Fruit fly (Drosophila melanogaster): Measurements from ENCODE around the gene Zcchc7.
A peak's percentile ranks its signal among the peaks of the same experiment; 100 is the strongest.

Gene Zcchc7

DNA sequence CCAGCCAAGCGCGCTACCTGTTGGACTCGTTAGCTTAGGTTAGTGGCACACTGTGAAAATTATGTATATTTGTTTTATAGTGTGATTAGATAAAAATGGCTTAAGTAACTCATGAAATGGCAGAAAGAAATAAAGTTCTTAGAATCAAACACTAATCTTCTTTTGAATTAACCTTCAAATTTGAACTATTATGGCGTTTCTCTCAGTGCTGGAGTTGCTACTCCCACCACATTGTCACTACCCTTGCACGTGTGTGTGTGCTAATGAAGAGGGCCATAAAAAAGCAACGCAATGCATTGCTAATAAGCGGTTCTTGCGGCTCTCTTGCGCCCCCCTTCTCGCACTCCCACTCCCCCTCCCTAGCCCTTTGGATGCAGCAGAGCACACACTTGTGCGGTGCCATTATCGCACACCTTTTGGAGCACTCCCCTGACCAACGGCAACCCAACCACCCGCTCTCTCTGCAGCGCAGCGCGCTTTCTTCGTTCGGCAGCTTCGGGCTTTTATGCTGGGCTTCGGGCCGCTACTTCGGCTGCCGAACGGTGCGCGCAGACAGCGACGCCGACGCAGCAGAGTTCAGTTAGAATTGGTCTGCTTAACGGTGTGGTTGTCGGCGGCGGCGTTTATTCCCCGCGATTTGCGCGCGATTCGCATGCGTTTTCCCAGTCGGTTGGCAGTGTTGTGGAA, 45.6 kb downstream of the Zcchc7 start (continued):
- TF ChIP-seq CG7963 (GFP tag; IDR thresholded peaks at IDR 0.05; ENCODE audit: partially characterized antibody): no peak
- peak; percentile 85 for TF ChIP-seq CG11723 (GFP tag; optimal IDR thresholded peaks at IDR 0.05)
- TF ChIP-seq crp (GFP tag; optimal IDR thresholded peaks at IDR 0.05): peak in 1 of 2 experiments; percentile 49
- peak; percentile 95 for TF ChIP-seq sisA (GFP tag; IDR thresholded peaks at IDR 0.05)
- peak; percentile 78 for TF ChIP-seq CG12071 (GFP tag; optimal IDR thresholded peaks at IDR 0.05)
- TF ChIP-seq MBD-R2 (GFP tag; IDR thresholded peaks at IDR 0.05): peak; percentile 54; the same call in 1 of the 2 replicates
- TF ChIP-seq dimm (GFP tag; IDR thresholded peaks at IDR 0.05): peak; percentile 88
- no peak for TF ChIP-seq Dref (GFP tag; IDR thresholded peaks at IDR 0.05)
- peak; percentile 95 for TF ChIP-seq CG31441 (GFP tag; IDR thresholded peaks at IDR 0.05)
- TF ChIP-seq peb (GFP tag; IDR thresholded peaks at IDR 0.05): peak; percentile 90
- TF ChIP-seq CG18011 (GFP tag; optimal IDR thresholded peaks at IDR 0.05): peak; percentile 58
- TF ChIP-seq gem (tag; optimal IDR thresholded peaks at IDR 0.05): peak; percentile 95
- TF ChIP-seq Doc3 (GFP tag; IDR thresholded peaks at IDR 0.05; ENCODE audit: partially characterized antibody): no peak
- TF ChIP-seq CG3838 (GFP tag; optimal IDR thresholded peaks at IDR 0.05): peak; percentile 55
- TF ChIP-seq Bdp1 (GFP tag; optimal IDR thresholded peaks at IDR 0.05): peak; percentile 70
- peak; percentile 74 for TF ChIP-seq NC2α (GFP tag; optimal IDR thresholded peaks at IDR 0.05)
- peak; percentile 71 for TF ChIP-seq CG12299 (tag; optimal IDR thresholded peaks at IDR 0.05)
- TF ChIP-seq CG15514 (GFP tag; optimal IDR thresholded peaks at IDR 0.05): peak; percentile 52
- TF ChIP-seq Sry-δ (GFP tag; optimal IDR thresholded peaks at IDR 0.05): peak; percentile 58
- TF ChIP-seq CG12942 (GFP tag; optimal IDR thresholded peaks at IDR 0.05): peak; percentile 81
- TF ChIP-seq CG17912 (GFP tag; optimal IDR thresholded peaks at IDR 0.05): no peak
- peak; percentile 64 for TF ChIP-seq CG31224 (GFP tag; IDR thresholded peaks at IDR 0.05)
- TF ChIP-seq Bteb2 (GFP tag; optimal IDR thresholded peaks at IDR 0.05): peak; percentile 71
- TF ChIP-seq Camta (GFP tag; optimal IDR thresholded peaks at IDR 0.05): peak; percentile 92
- TF ChIP-seq D19B (GFP tag; optimal IDR thresholded peaks at IDR 0.05): peak; percentile 42
- peak; percentile 54 for TF ChIP-seq Hey (tag; optimal IDR thresholded peaks at IDR 0.05)
- TF ChIP-seq sqz (GFP tag; optimal IDR thresholded peaks at IDR 0.05): peak; percentile 84
- peak; percentile 87 for TF ChIP-seq CG32767 (GFP tag; IDR thresholded peaks at IDR 0.05)
- TF ChIP-seq dmrt11E (tag; optimal IDR thresholded peaks at IDR 0.05): peak; percentile 87
- peak; percentile 91 for TF ChIP-seq CG14050 (GFP tag; IDR thresholded peaks at IDR 0.05)
- TF ChIP-seq fd64A (GFP tag; optimal IDR thresholded peaks at IDR 0.05): peak; percentile 88
- TF ChIP-seq Jarid2 (GFP tag; optimal IDR thresholded peaks at IDR 0.05): peak; percentile 91
- TF ChIP-seq MESR4 (GFP tag; optimal IDR thresholded peaks at IDR 0.05): peak; percentile 23
- peak; percentile 66 for TF ChIP-seq Usf (GFP tag; optimal IDR thresholded peaks at IDR 0.05)
- no peak; the same call in 2 of the 3 replicates for TF ChIP-seq CG6791 (GFP tag; IDR thresholded peaks at IDR 0.05; ENCODE audit: partially characterized antibody)
- TF ChIP-seq Sin3A (optimal IDR thresholded peaks at IDR 0.05): no peak
- TF ChIP-seq chm (GFP tag; IDR thresholded peaks at IDR 0.05): peak; percentile 94
- no peak for TF ChIP-seq sc (optimal IDR thresholded peaks at IDR 0.05)
- peak; percentile 89 for TF ChIP-seq sc (GFP tag; optimal IDR thresholded peaks at IDR 0.05)
- TF ChIP-seq zfh1 (GFP tag; IDR thresholded peaks at IDR 0.05): peak; percentile 95
- TF ChIP-seq cwo (GFP tag; optimal IDR thresholded peaks at IDR 0.05): peak; percentile 81
- TF ChIP-seq ttk (GFP tag; IDR thresholded peaks at IDR 0.05): peak; percentile 94
- peak; percentile 88 for TF ChIP-seq Atf-2 (GFP tag; optimal IDR thresholded peaks at IDR 0.05)
- TF ChIP-seq Doc2 (GFP tag; IDR thresholded peaks at IDR 0.05): 0 out of 2 replicates have a peak, but pooled peaks have one; percentile 41
- TF ChIP-seq CG2202 (tag; optimal IDR thresholded peaks at IDR 0.05): peak; percentile 90
- peak; percentile 93 for TF ChIP-seq CG12391 (tag; optimal IDR thresholded peaks at IDR 0.05)
- TF ChIP-seq Eip74EF (GFP tag; optimal IDR thresholded peaks at IDR 0.05): peak in 1 of 2 experiments; percentile 86
- TF ChIP-seq Med (GFP tag): peak; percentile 95
- TF ChIP-seq ham (GFP tag; IDR thresholded peaks at IDR 0.05): 0 out of 2 replicates have a peak, but pooled peaks have one; percentile 15

Data from whole organism, embryonic.